Fruit fly (Drosophila melanogaster) whole organism, embryonic: ENCODE results near the gene CG7907.
A peak's percentile ranks its signal among the peaks of the same experiment; 100 is the strongest.

Experiments used
- Adf1 ChIP-seq: fragments of 200-800 bp; sonication (Bioruptor generic); IDR thresholded peaks from 2 replicates; pipeline ENCODE4 v1.3.6; 2022; ENCODE audit warnings: missing biosample characterization, missing genetic modification characterization
- BEAF-32 ChIP-seq: fragments of 200-800 bp; sonication (Bioruptor generic); optimal IDR thresholded peaks from 3 replicates; lab custom pipeline; 2017; ENCODE audit warnings: missing biosample characterization, missing genetic modification characterization, mild to moderate bottlenecking, moderate library complexity, missing genetic modification reagents
- CG10321 ChIP-seq: fragments of 200-800 bp; sonication (Bioruptor generic); IDR thresholded peaks from 2 replicates; pipeline ENCODE4 v1.3.6; 2022; ENCODE audit warnings: missing biosample characterization, missing genetic modification characterization
- CG11247 ChIP-seq: fragments of 200-800 bp; sonication (Bioruptor generic); IDR thresholded peaks from 2 replicates; pipeline ENCODE4 v1.3.6; 2022; ENCODE audit warnings: missing biosample characterization, missing genetic modification characterization
- CG11398 ChIP-seq: fragments of 200-800 bp; sonication (Bioruptor generic); optimal IDR thresholded peaks from 2 replicates; lab custom pipeline; 2016; ENCODE audit warnings: missing biosample characterization, missing genetic modification characterization
- CG11504 ChIP-seq: fragments of 200-800 bp; sonication (Bioruptor generic); optimal IDR thresholded peaks from 3 replicates; lab custom pipeline; 2019; ENCODE audit warnings: missing biosample characterization, mild to moderate bottlenecking, missing genetic modification characterization, moderate library complexity
- CG13424 ChIP-seq: fragments of 200-800 bp; sonication (Bioruptor generic); optimal IDR thresholded peaks from 2 replicates; lab custom pipeline; 2019; ENCODE audit warnings: missing biosample characterization, mild to moderate bottlenecking, missing genetic modification characterization, moderate library complexity
- CG14441 ChIP-seq: fragments of 200-800 bp; sonication (Bioruptor generic); IDR thresholded peaks from 2 replicates; pipeline ENCODE4 v1.3.6; 2022; ENCODE audit warnings: missing biosample characterization, missing genetic modification characterization
- CG14667 ChIP-seq: fragments of 200-800 bp; sonication (Bioruptor generic); IDR thresholded peaks from 2 replicates; pipeline ENCODE4 v1.3.6; 2022; ENCODE audit warnings: missing biosample characterization, missing genetic modification characterization
- CG15514 ChIP-seq: fragments of 200-800 bp; sonication (Bioruptor generic); optimal IDR thresholded peaks from 3 replicates; lab custom pipeline; 2017; ENCODE audit warnings: missing biosample characterization, missing genetic modification characterization, mild to moderate bottlenecking, moderate library complexity, missing genetic modification reagents
- CG1603 ChIP-seq: fragments of 200-800 bp; sonication (Bioruptor generic); optimal IDR thresholded peaks from 2 replicates; lab custom pipeline; 2019; ENCODE audit warnings: missing biosample characterization, mild to moderate bottlenecking, missing genetic modification characterization, moderate library complexity
- CG16815 ChIP-seq: fragments of 200-800 bp; sonication (Bioruptor generic); optimal IDR thresholded peaks from 3 replicates; lab custom pipeline; 2017; ENCODE audit warnings: missing biosample characterization, mild to moderate bottlenecking, missing genetic modification characterization
- CG2129 ChIP-seq: fragments of 200-800 bp; sonication (Bioruptor generic); IDR thresholded peaks from 2 replicates; pipeline ENCODE4 v1.3.6; 2022; ENCODE audit warnings: missing biosample characterization, missing genetic modification characterization; ENCODE audit not compliant: partially characterized antibody
- CG2875 ChIP-seq: fragments of 200-800 bp; sonication (Bioruptor generic); optimal IDR thresholded peaks from 2 replicates; lab custom pipeline; 2017; ENCODE audit warnings: missing biosample characterization, mild to moderate bottlenecking, missing genetic modification characterization, missing genetic modification reagents
- CG3407 ChIP-seq: fragments of 200-800 bp; sonication (Bioruptor generic); optimal IDR thresholded peaks from 2 replicates; lab custom pipeline; 2018; ENCODE audit warnings: missing biosample characterization, mild to moderate bottlenecking, missing genetic modification characterization
- CG4707 ChIP-seq: fragments of 200-800 bp; sonication (Bioruptor generic); optimal IDR thresholded peaks from 2 replicates; lab custom pipeline; 2018; ENCODE audit warnings: missing biosample characterization, mild to moderate bottlenecking, missing genetic modification characterization, moderate library complexity
- CG6791 ChIP-seq: fragments of 200-800 bp; sonication (Bioruptor generic); IDR thresholded peaks from 3 replicates; pipeline ENCODE4 v1.3.6; 2022; ENCODE audit warnings: missing biosample characterization, missing genetic modification characterization; ENCODE audit not compliant: partially characterized antibody
- CG7839 ChIP-seq: fragments of 200-800 bp; sonication (Bioruptor generic); optimal IDR thresholded peaks from 3 replicates; lab custom pipeline; 2018; ENCODE audit warnings: missing biosample characterization, mild to moderate bottlenecking, missing genetic modification characterization, moderate library complexity
- CG8478 ChIP-seq: fragments of >200 bp; optimal IDR thresholded peaks from 2 replicates; lab custom pipeline; 2018
- CTCF ChIP-seq: fragments of 200-800 bp; sonication (Bioruptor generic); optimal IDR thresholded peaks from 2 replicates; lab custom pipeline; 2017; ENCODE audit warnings: missing biosample characterization, mild to moderate bottlenecking, missing genetic modification characterization, moderate library complexity
- D19B ChIP-seq: fragments of 200-800 bp; sonication (Bioruptor generic); optimal IDR thresholded peaks from 2 replicates; lab custom pipeline; 2017; ENCODE audit warnings: missing biosample characterization, mild to moderate bottlenecking, missing genetic modification characterization
- Doc3 ChIP-seq: fragments of 200-800 bp; sonication (Bioruptor generic); IDR thresholded peaks from 3 replicates; pipeline ENCODE4 v1.3.6; 2022; ENCODE audit warnings: missing biosample characterization, missing genetic modification characterization; ENCODE audit not compliant: partially characterized antibody
- Dp ChIP-seq: fragments of 200-800 bp; sonication (Bioruptor generic); optimal IDR thresholded peaks from 2 replicates; lab custom pipeline; 2018; ENCODE audit warnings: missing biosample characterization, mild to moderate bottlenecking, missing genetic modification characterization, moderate library complexity
- Ets97D ChIP-seq: fragments of 200-800 bp; sonication (Bioruptor generic); optimal IDR thresholded peaks from 3 replicates; lab custom pipeline; 2016; ENCODE audit warnings: missing biosample characterization, missing genetic modification characterization
- H2.0 ChIP-seq: fragments of 200-800 bp; sonication (Bioruptor generic); IDR thresholded peaks from 2 replicates; pipeline ENCODE4 v1.3.6; 2022; ENCODE audit warnings: missing biosample characterization, missing genetic modification characterization
- HLH3B ChIP-seq: fragments of 200-800 bp; sonication (Bioruptor generic); IDR thresholded peaks from 2 replicates; pipeline ENCODE4 v1.3.6; 2022; ENCODE audit warnings: missing biosample characterization, missing genetic modification characterization
- HLHmδ ChIP-seq: fragments of 200-800 bp; sonication (Bioruptor generic); optimal IDR thresholded peaks from 2 replicates; lab custom pipeline; 2018; ENCODE audit warnings: missing biosample characterization, mild to moderate bottlenecking, missing genetic modification characterization, moderate library complexity
- Mad ChIP-seq: fragments of 200-800 bp; sonication (Bioruptor generic); optimal IDR thresholded peaks from 2 replicates; lab custom pipeline; 2016; ENCODE audit warnings: missing biosample characterization, missing genetic modification characterization
- Sin3A ChIP-seq: fragments of >200 bp; optimal IDR thresholded peaks from 2 replicates; lab custom pipeline; 2018
- Sox100B ChIP-seq: fragments of 200-800 bp; sonication (Bioruptor generic); optimal IDR thresholded peaks from 3 replicates; lab custom pipeline; 2018; ENCODE audit warnings: missing biosample characterization, mild to moderate bottlenecking, missing genetic modification characterization
- Sox102F ChIP-seq: fragments of 200-800 bp; sonication (Bioruptor generic); optimal IDR thresholded peaks from 2 replicates; lab custom pipeline; 2018; ENCODE audit warnings: missing biosample characterization, mild to moderate bottlenecking, missing genetic modification characterization, moderate library complexity
- Tbp ChIP-seq: fragments of >200 bp; optimal IDR thresholded peaks from 2 replicates; lab custom pipeline; 2018; ENCODE audit warnings: missing biosample characterization, missing genetic modification characterization
- ab ChIP-seq: fragments of 200-800 bp; sonication (Bioruptor generic); optimal IDR thresholded peaks from 2 replicates; lab custom pipeline; 2016; ENCODE audit warnings: missing biosample characterization, missing genetic modification characterization
- ac ChIP-seq: fragments of 200-800 bp; sonication (Bioruptor generic); optimal IDR thresholded peaks from 3 replicates; lab custom pipeline; 2017; ENCODE audit warnings: missing biosample characterization, mild to moderate bottlenecking, missing genetic modification characterization
- aop ChIP-seq: fragments of 200-800 bp; sonication (Bioruptor generic); IDR thresholded peaks from 2 replicates; pipeline ENCODE4 v1.3.6; 2022; ENCODE audit warnings: missing biosample characterization, missing genetic modification characterization
- cato ChIP-seq: fragments of 200-800 bp; sonication (Bioruptor generic); optimal IDR thresholded peaks from 2 replicates; lab custom pipeline; 2016; ENCODE audit warnings: missing biosample characterization, missing genetic modification characterization, borderline replicate concordance
- corto ChIP-seq: fragments of 200-800 bp; sonication (Bioruptor generic); optimal IDR thresholded peaks from 2 replicates; lab custom pipeline; 2016; ENCODE audit warnings: missing biosample characterization, mild to moderate bottlenecking, missing genetic modification characterization, moderate library complexity
- ewg ChIP-seq: fragments of 200-800 bp; sonication (Bioruptor generic); optimal IDR thresholded peaks from 3 replicates; lab custom pipeline; 2017; ENCODE audit warnings: mild to moderate bottlenecking, missing biosample characterization, missing genetic modification reagents, missing genetic modification characterization
- eyg ChIP-seq: fragments of 200-800 bp; sonication (Bioruptor generic); optimal IDR thresholded peaks from 3 replicates; lab custom pipeline; 2016; ENCODE audit warnings: missing biosample characterization, missing genetic modification characterization
- gce ChIP-seq: fragments of 200-800 bp; sonication (Bioruptor generic); IDR thresholded peaks from 3 replicates; pipeline ENCODE4 v1.3.6; 2022; ENCODE audit warnings: missing biosample characterization, missing genetic modification characterization
- hkb ChIP-seq, 2 experiments: fragments of 200-800 bp in 1 of 2; fragments of >200 bp in 1 of 2; sonication (Bioruptor generic) in 1 of 2; IDR thresholded peaks in 1 of 2; optimal IDR thresholded peaks in 1 of 2; 2 replicates each; pipeline versions ENCODE4 v1.3.6 to Lab custom; 2017 to 2022; ENCODE audit warnings: missing biosample characterization in 1 of 2, missing genetic modification characterization in 1 of 2
- nom ChIP-seq: fragments of 200-800 bp; sonication (Bioruptor generic); optimal IDR thresholded peaks from 2 replicates; lab custom pipeline; 2017; ENCODE audit warnings: missing biosample characterization, missing genetic modification characterization, mild to moderate bottlenecking, moderate library complexity, missing genetic modification reagents
- odd ChIP-seq: fragments of 200-800 bp; sonication (Bioruptor generic); optimal IDR thresholded peaks from 2 replicates; lab custom pipeline; 2017; ENCODE audit warnings: missing biosample characterization, mild to moderate bottlenecking, missing genetic modification characterization
- prd ChIP-seq, 3 experiments: fragments of >200 bp in 2 of 3; fragments of 200-800 bp in 1 of 3; sonication (Bioruptor generic) in 1 of 3; optimal IDR thresholded peaks in 2 of 3; IDR thresholded peaks in 1 of 3; 2 replicates in 2 of 3; 3 replicates in 1 of 3; pipeline versions ENCODE4 v1.3.6 to Lab custom; 2017 to 2022; ENCODE audit warnings: missing biosample characterization in 1 of 3, missing genetic modification characterization in 1 of 3
- ro ChIP-seq: fragments of 200-800 bp; sonication (Bioruptor generic); IDR thresholded peaks from 2 replicates; pipeline ENCODE4 v1.3.6; 2022; ENCODE audit warnings: missing biosample characterization, missing genetic modification characterization
- sens ChIP-seq: fragments of 200-800 bp; sonication (Bioruptor generic); peaks from one replicate; lab custom pipeline; 2016; ENCODE audit warnings: missing biosample characterization, missing genetic modification characterization
- sqz ChIP-seq: fragments of 200-800 bp; sonication (Bioruptor generic); optimal IDR thresholded peaks from 3 replicates; lab custom pipeline; 2018; ENCODE audit warnings: missing biosample characterization, mild to moderate bottlenecking, missing genetic modification characterization
- stc ChIP-seq: fragments of 200-800 bp; sonication (Bioruptor generic); IDR thresholded peaks from 2 replicates; pipeline ENCODE4 v1.3.6; 2022; ENCODE audit warnings: missing biosample characterization, missing genetic modification characterization

CG7907 gene

dm6 chr3R:21403435-21403834 lies at the start of gene CG7907:
Gene CG7907 (plus strand): TSS chr3R:21403735.
- no peak for TF ChIP-seq CG14667 (GFP tag; lab: Robert Waterston, UW)
- no peak for TF ChIP-seq CG4707 (GFP tag; lab: Kevin White, UChicago)
- no peak for TF ChIP-seq ab (GFP tag; lab: Kevin White, UChicago)
- no peak for TF ChIP-seq HLH3B (GFP tag; lab: Robert Waterston, UW)
- TF ChIP-seq CG11398: no peak
- no peak for TF ChIP-seq ro
- no peak for TF ChIP-seq CG1603 (tag; lab: Kevin White, UChicago)
- TF ChIP-seq Mad (GFP tag; lab: Kevin White, UChicago): no peak
- no peak for TF ChIP-seq Sox100B (GFP tag; lab: Kevin White, UChicago)
- no peak for TF ChIP-seq nom (GFP tag; lab: Kevin White, UChicago)
- no peak for TF ChIP-seq sens
- no peak for TF ChIP-seq Adf1
- no peak for TF ChIP-seq CG11247 (GFP tag; lab: Robert Waterston, UW)
- no peak for TF ChIP-seq BEAF-32
- TF ChIP-seq, all 482 proteins: peak for 0

dm6 chr3R:21359375-21360191 lies 44.0 kb upstream of the CG7907 start:
- no peak for TF ChIP-seq H2.0
- no peak for TF ChIP-seq eyg (GFP tag; lab: Kevin White, UChicago)
- no peak for TF ChIP-seq Sin3A (lab: Kevin White, UChicago)
- TF ChIP-seq D19B (GFP tag; lab: Kevin White, UChicago): no peak
- TF ChIP-seq CG15514 (GFP tag; lab: Kevin White, UChicago): no peak
- TF ChIP-seq sqz (GFP tag; lab: Kevin White, UChicago): no peak
- no peak for TF ChIP-seq corto
- TF ChIP-seq odd (GFP tag; lab: Kevin White, UChicago): no peak
- TF ChIP-seq Tbp (GFP tag; lab: Kevin White, UChicago): no peak
- no peak for TF ChIP-seq ac (GFP tag; lab: Kevin White, UChicago)
- TF ChIP-seq CG2129 (GFP tag; lab: Robert Waterston, UW): no peak; the same call in 1 of the 2 replicates
- no peak for TF ChIP-seq Sox102F (GFP tag; lab: Kevin White, UChicago)
- no peak for TF ChIP-seq CG13424 (tag; lab: Kevin White, UChicago)
- TF ChIP-seq cato (GFP tag; lab: Kevin White, UChicago): no peak
- no peak for TF ChIP-seq gce (GFP tag; lab: Robert Waterston, UW)
- peak; percentile 45; the same call in 2 of the 3 replicates for TF ChIP-seq Doc3 (GFP tag; lab: Robert Waterston, UW)
- TF ChIP-seq hkb (optimal IDR thresholded peaks at IDR 0.05; lab: Kevin White, UChicago): no peak
- no peak for TF ChIP-seq hkb (GFP tag; IDR thresholded peaks at IDR 0.05; lab: Robert Waterston, UW)
- no peak for TF ChIP-seq CG10321 (GFP tag; lab: Robert Waterston, UW)
- TF ChIP-seq Ets97D (GFP tag; lab: Kevin White, UChicago): no peak
- TF ChIP-seq ewg (GFP tag; lab: Kevin White, UChicago): no peak
- no peak for TF ChIP-seq HLHmδ (GFP tag; lab: Kevin White, UChicago)
- TF ChIP-seq prd (optimal IDR thresholded peaks at IDR 0.05; lab: Kevin White, UChicago): no peak
- no peak for TF ChIP-seq prd (GFP tag; IDR thresholded peaks at IDR 0.05; lab: Robert Waterston, UW)
- no peak for TF ChIP-seq CG11504 (tag; lab: Kevin White, UChicago)
- no peak for TF ChIP-seq CG2875 (GFP tag; lab: Kevin White, UChicago)
- TF ChIP-seq aop (GFP tag; lab: Robert Waterston, UW): no peak
- TF ChIP-seq CG8478: no peak
- TF ChIP-seq CG3407 (GFP tag; lab: Kevin White, UChicago): no peak
- no peak for TF ChIP-seq stc (GFP tag; lab: Robert Waterston, UW)
- TF ChIP-seq CG14441 (GFP tag; lab: Robert Waterston, UW): no peak
- TF ChIP-seq CTCF (GFP tag; lab: Kevin White, UChicago): no peak
- TF ChIP-seq nom (GFP tag; lab: Kevin White, UChicago): no peak
- no peak for TF ChIP-seq CG7839 (tag; lab: Kevin White, UChicago)
- peak; percentile 10 for TF ChIP-seq Dp (GFP tag; lab: Kevin White, UChicago)
- TF ChIP-seq CG16815 (GFP tag; lab: Kevin White, UChicago): no peak
- TF ChIP-seq sens: peak; percentile 66
- peak; percentile 61 for TF ChIP-seq CG6791 (GFP tag; lab: Robert Waterston, UW)
